1 fruit fly cellular context compared by ENCODE assay signal in the genomic region with DNA sequence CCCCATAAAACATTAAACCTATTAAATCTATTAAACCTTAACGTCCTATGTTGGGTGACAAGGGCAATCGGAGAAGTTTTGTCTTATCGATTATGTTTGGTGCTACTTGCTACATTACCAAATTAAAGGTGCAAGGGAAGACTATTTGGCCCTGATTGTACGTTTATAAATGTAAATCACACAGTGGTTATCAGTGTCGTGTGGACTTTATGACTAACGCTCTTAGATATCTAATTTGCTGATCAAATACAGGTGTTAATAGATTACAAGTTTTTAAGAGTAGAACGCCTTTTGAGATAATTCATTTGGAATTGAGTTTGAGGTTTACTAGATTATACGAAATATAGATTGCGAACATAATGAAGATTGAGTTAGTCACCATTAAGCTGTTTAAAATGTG.
TF ChIP-seq lines count a peak whose summit lies in the region.

No protein-coding gene starts in this region.

TF ChIP-seq in whole organism, embryonic, 481 proteins besides CTCF, POLR2A, EP300 and RAD21 (continued from another document):
- TF ChIP-seq CG7786 (GFP tag; optimal IDR thresholded peaks at IDR 0.05; lab: Kevin White, UChicago) = no peak
- no peak for TF ChIP-seq otp (GFP tag; IDR thresholded peaks at IDR 0.05; lab: Robert Waterston, UW)
- TF ChIP-seq so (GFP tag; IDR thresholded peaks at IDR 0.05; lab: Robert Waterston, UW) = no peak
- peak; percentile 2 for TF ChIP-seq CG15011 (GFP tag; optimal IDR thresholded peaks at IDR 0.05; lab: Kevin White, UChicago)
- peak; percentile 26 for TF ChIP-seq HHEX (GFP tag; optimal IDR thresholded peaks at IDR 0.05; lab: Kevin White, UChicago)
- no peak for TF ChIP-seq Oli (tag; optimal IDR thresholded peaks at IDR 0.05; lab: Kevin White, UChicago)
- TF ChIP-seq dimm (GFP tag; IDR thresholded peaks at IDR 0.05; lab: Robert Waterston, UW) = no peak
- TF ChIP-seq pnt (GFP tag; optimal IDR thresholded peaks at IDR 0.05; lab: Kevin White, UChicago) = no peak
- no peak for TF ChIP-seq CG15514 (GFP tag; optimal IDR thresholded peaks at IDR 0.05; lab: Kevin White, UChicago)
- TF ChIP-seq hbn (GFP tag; IDR thresholded peaks at IDR 0.05; lab: Robert Waterston, UW; ENCODE audit: partially characterized antibody) = no peak
- no peak for TF ChIP-seq unpg (GFP tag; optimal IDR thresholded peaks at IDR 0.05; lab: Kevin White, UChicago)
- TF ChIP-seq CG15269 (tag; optimal IDR thresholded peaks at IDR 0.05; lab: Kevin White, UChicago) = no peak
- TF ChIP-seq CG1602 (GFP tag; optimal IDR thresholded peaks at IDR 0.05; lab: Kevin White, UChicago) = no peak
- TF ChIP-seq fd64A (GFP tag; optimal IDR thresholded peaks at IDR 0.05; lab: Kevin White, UChicago) = no peak
- peak; percentile 50 for TF ChIP-seq caup (GFP tag; optimal IDR thresholded peaks at IDR 0.05; lab: Kevin White, UChicago; ENCODE audit: severe bottlenecking)
- no peak for TF ChIP-seq Pdp1 (GFP tag; optimal IDR thresholded peaks at IDR 0.05; lab: Kevin White, UChicago)
- no peak for TF ChIP-seq wdn (GFP tag; IDR thresholded peaks at IDR 0.05; lab: Robert Waterston, UW)
- no peak for TF ChIP-seq zfh1 (GFP tag; IDR thresholded peaks at IDR 0.05; lab: Robert Waterston, UW)
- peak; percentile 18 for TF ChIP-seq MTF-1 (GFP tag; optimal IDR thresholded peaks at IDR 0.05; lab: Kevin White, UChicago; ENCODE audit: borderline replicate concordance)
- TF ChIP-seq CG9215 (GFP tag; IDR thresholded peaks at IDR 0.05; lab: Robert Waterston, UW) = no peak
- TF ChIP-seq CG16779 (GFP tag; IDR thresholded peaks at IDR 0.05; lab: Robert Waterston, UW) = no peak
- no peak for TF ChIP-seq CG9727 (GFP tag; optimal IDR thresholded peaks at IDR 0.05; lab: Kevin White, UChicago)
- no peak for TF ChIP-seq CG15073 (GFP tag; optimal IDR thresholded peaks at IDR 0.05; lab: Kevin White, UChicago)
- no peak for TF ChIP-seq sqz (GFP tag; optimal IDR thresholded peaks at IDR 0.05; lab: Kevin White, UChicago)
- TF ChIP-seq gro (GFP tag; optimal IDR thresholded peaks at IDR 0.05; lab: Kevin White, UChicago) = peak; percentile 34
- TF ChIP-seq grn (GFP tag; optimal IDR thresholded peaks at IDR 0.05; lab: Kevin White, UChicago) = peak; percentile 62
- TF ChIP-seq Hsf (GFP tag; optimal IDR thresholded peaks at IDR 0.05; lab: Kevin White, UChicago) = no peak
- TF ChIP-seq tap (tag; optimal IDR thresholded peaks at IDR 0.05; lab: Kevin White, UChicago) = no peak
- TF ChIP-seq E2f1 (GFP tag; IDR thresholded peaks at IDR 0.05; lab: Robert Waterston, UW) = no peak
- TF ChIP-seq mam (GFP tag; optimal IDR thresholded peaks at IDR 0.05; lab: Kevin White, UChicago) = no peak
- TF ChIP-seq CG10147 (GFP tag; optimal IDR thresholded peaks at IDR 0.05; lab: Kevin White, UChicago) = no peak
- TF ChIP-seq CG10959 (GFP tag; IDR thresholded peaks at IDR 0.05; lab: Robert Waterston, UW) = no peak
- no peak for TF ChIP-seq Lpt (GFP tag; optimal IDR thresholded peaks at IDR 0.05; lab: Kevin White, UChicago)
- no peak for TF ChIP-seq tll (GFP tag; optimal IDR thresholded peaks at IDR 0.05; lab: Kevin White, UChicago)
- TF ChIP-seq wek (GFP tag; optimal IDR thresholded peaks at IDR 0.05; lab: Kevin White, UChicago) = no peak
- TF ChIP-seq C15 (GFP tag; IDR thresholded peaks at IDR 0.05; lab: Robert Waterston, UW) = no peak
- no peak for TF ChIP-seq CG3838 (GFP tag; optimal IDR thresholded peaks at IDR 0.05; lab: Kevin White, UChicago)
- TF ChIP-seq gsb (GFP tag; IDR thresholded peaks at IDR 0.05; lab: Robert Waterston, UW) = no peak
- TF ChIP-seq CG7987 (GFP tag; optimal IDR thresholded peaks at IDR 0.05; lab: Kevin White, UChicago) = peak; percentile 44
- no peak for TF ChIP-seq dpn (GFP tag; optimal IDR thresholded peaks at IDR 0.05; lab: Kevin White, UChicago)
- no peak for TF ChIP-seq CG3847 (GFP tag; IDR thresholded peaks at IDR 0.05; lab: Robert Waterston, UW)
- TF ChIP-seq E2f2 (GFP tag; IDR thresholded peaks at IDR 0.05; lab: Robert Waterston, UW) = no peak
- TF ChIP-seq dmrt99B (tag; optimal IDR thresholded peaks at IDR 0.05; lab: Kevin White, UChicago) = no peak
- no peak for TF ChIP-seq ash1 (GFP tag; optimal IDR thresholded peaks at IDR 0.05; lab: Kevin White, UChicago)
- no peak for TF ChIP-seq Awh (GFP tag; IDR thresholded peaks at IDR 0.05; lab: Robert Waterston, UW)
- no peak for TF ChIP-seq Sry-β (GFP tag; optimal IDR thresholded peaks at IDR 0.05; lab: Kevin White, UChicago)
- TF ChIP-seq Vsx1 (GFP tag; optimal IDR thresholded peaks at IDR 0.05; lab: Kevin White, UChicago) = no peak
- no peak for TF ChIP-seq Adf1 (GFP tag; IDR thresholded peaks at IDR 0.05; lab: Robert Waterston, UW)
- no peak for TF ChIP-seq CG18262 (tag; optimal IDR thresholded peaks at IDR 0.05; lab: Kevin White, UChicago)
- TF ChIP-seq CG30431 (GFP tag; optimal IDR thresholded peaks at IDR 0.05; lab: Kevin White, UChicago) = no peak
- TF ChIP-seq CG4282 (GFP tag; optimal IDR thresholded peaks at IDR 0.05; lab: Kevin White, UChicago) = no peak
- peak; percentile 5 for TF ChIP-seq CG6854 (GFP tag; optimal IDR thresholded peaks at IDR 0.05; lab: Kevin White, UChicago)
- TF ChIP-seq odd (GFP tag; optimal IDR thresholded peaks at IDR 0.05; lab: Kevin White, UChicago) = peak; percentile 30
- TF ChIP-seq CG31365 (tag; optimal IDR thresholded peaks at IDR 0.05; lab: Kevin White, UChicago) = no peak
- TF ChIP-seq CG5245 (GFP tag; optimal IDR thresholded peaks at IDR 0.05; lab: Kevin White, UChicago) = no peak
- TF ChIP-seq CG9817 (tag; optimal IDR thresholded peaks at IDR 0.05; lab: Kevin White, UChicago) = no peak
- TF ChIP-seq D (optimal IDR thresholded peaks at IDR 0.05; lab: Kevin White, UChicago) = no peak
- TF ChIP-seq D (GFP tag; optimal IDR thresholded peaks at IDR 0.05; lab: Kevin White, UChicago) = no peak
- TF ChIP-seq CG7928 (GFP tag; optimal IDR thresholded peaks at IDR 0.05; lab: Kevin White, UChicago) = no peak
- TF ChIP-seq Rfx (GFP tag; IDR thresholded peaks at IDR 0.05; lab: Robert Waterston, UW) = no peak; the same call in 1 of the 2 replicates
